Worm (Caenorhabditis elegans) whole organism, early embryonic: Measurements from ENCODE around the gene ubxn-3.

Source experiments
- ama-1 ChIP-seq: fragments of 150-350 bp; optimal IDR thresholded peaks from 2 replicates; lab custom pipeline; 2014
- ceh-13 ChIP-seq: fragments of 200-800 bp; sonication (Bioruptor generic); optimal IDR thresholded peaks from 2 replicates; lab custom pipeline; 2018; ENCODE audit warnings: mild to moderate bottlenecking, missing genetic modification characterization, missing compliant biosample characterization
- ceh-36 ChIP-seq: sonication (generic microtip); optimal IDR thresholded peaks from 2 replicates; lab custom pipeline; 2016; ENCODE audit warnings: missing genetic modification characterization, inconsistent platforms, missing compliant biosample characterization
- ets-7 ChIP-seq: sonication (generic microtip); optimal IDR thresholded peaks from 2 replicates; lab custom pipeline; 2016; ENCODE audit warnings: missing genotype, missing genetic modification characterization, missing compliant biosample characterization
- flt-1 ChIP-seq: fragments of 200-800 bp; sonication (Bioruptor generic); IDR thresholded peaks from 2 replicates; pipeline ENCODE4 v1.3.6; 2022; ENCODE audit warnings: missing genetic modification characterization, missing compliant biosample characterization
- hmg-4 ChIP-seq: fragments of 200-800 bp; sonication (Bioruptor generic); optimal IDR thresholded peaks from 2 replicates; lab custom pipeline; 2018; ENCODE audit warnings: mild to moderate bottlenecking, missing genetic modification characterization, missing compliant biosample characterization
- pes-1 ChIP-seq: fragments of 200-800 bp; sonication (Bioruptor generic); IDR thresholded peaks from 2 replicates; pipeline ENCODE4 v1.3.6; 2022; ENCODE audit warnings: missing genetic modification reagents, missing genetic modification characterization, missing compliant biosample characterization
- scrt-1 ChIP-seq: fragments of 200-800 bp; sonication (Bioruptor generic); IDR thresholded peaks from 2 replicates; pipeline ENCODE4 v1.3.6; 2022; ENCODE audit warnings: missing genetic modification characterization, missing compliant biosample characterization
- tbx-11 ChIP-seq: fragments of 200-800 bp; sonication (Bioruptor generic); IDR thresholded peaks from 2 replicates; pipeline ENCODE4 v1.3.6; 2022; ENCODE audit warnings: missing genetic modification characterization, missing compliant biosample characterization
- tra-4 ChIP-seq: sonication (generic microtip); optimal IDR thresholded peaks from 2 replicates; lab custom pipeline; 2017; ENCODE audit warnings: missing genetic modification characterization, missing compliant biosample characterization

- TF ChIP-seq pes-1 = no peak
- TF ChIP-seq tbx-11 = no peak
- TF ChIP-seq flt-1 (GFP tag; lab: Robert Waterston, UW) = no peak
- TF ChIP-seq ama-1 = no peak
- no peak for TF ChIP-seq ceh-13 (GFP tag; lab: Kevin White, UChicago)
- TF ChIP-seq scrt-1 (GFP tag; lab: Robert Waterston, UW) = no peak
- no peak for TF ChIP-seq hmg-4 (GFP tag; lab: Kevin White, UChicago)
- no peak for TF ChIP-seq ets-7 (tag; lab: Kevin White, UChicago)
- no peak for TF ChIP-seq ceh-36
- no peak for TF ChIP-seq tra-4 (tag; lab: Kevin White, UChicago)
Observed at ce11 chrII:219846-220503, 492 bp downstream of the ubxn-3 start.
